Fruit fly (Drosophila melanogaster) whole organism, pupa: ENCODE measurements around the gene Ada1-2.

Experiments
- CG10348 ChIP-seq: fragments of 200-800 bp; sonication (Bioruptor generic); IDR thresholded peaks from 2 replicates; pipeline ENCODE4 v1.3.6; 2022; ENCODE audit warnings: missing biosample characterization, missing genetic modification characterization
- CG17806 ChIP-seq: fragments of 200-800 bp; sonication (Bioruptor generic); optimal IDR thresholded peaks from 2 replicates; lab custom pipeline; 2018; ENCODE audit warnings: missing biosample characterization, mild to moderate bottlenecking, missing genetic modification characterization, moderate library complexity
- CG8159 ChIP-seq: fragments of 200-800 bp; sonication (Bioruptor generic); optimal IDR thresholded peaks from 3 replicates; lab custom pipeline; 2018; ENCODE audit warnings: missing biosample characterization, mild to moderate bottlenecking, missing genetic modification characterization, moderate library complexity
- EcR ChIP-seq: fragments of 200-800 bp; sonication (Bioruptor generic); optimal IDR thresholded peaks from 3 replicates; lab custom pipeline; 2019; ENCODE audit warnings: missing biosample characterization, missing genetic modification characterization, mild to moderate bottlenecking, moderate library complexity, missing genetic modification reagents
- Pif1B ChIP-seq: fragments of 200-800 bp; sonication (Bioruptor generic); optimal IDR thresholded peaks from 3 replicates; lab custom pipeline; 2016; ENCODE audit warnings: missing biosample characterization, missing genetic modification characterization
- gl ChIP-seq: fragments of 200-800 bp; sonication (Bioruptor generic); optimal IDR thresholded peaks from 2 replicates; lab custom pipeline; 2018; ENCODE audit warnings: missing biosample characterization, mild to moderate bottlenecking, missing genetic modification characterization

dm6 chr2L:12002051-12002450 is 9.3 kb downstream of the Ada1-2 start, which contains the start of gene Hacd1:
- TF ChIP-seq Pif1B (GFP tag; lab: Kevin White, UChicago) = no peak
- TF ChIP-seq CG8159 (tag; lab: Kevin White, UChicago) = no peak
- TF ChIP-seq CG17806 = no peak
- TF ChIP-seq EcR (GFP tag; lab: Kevin White, UChicago) = no peak
- TF ChIP-seq CG10348 = no peak
- no peak for TF ChIP-seq gl (tag; lab: Kevin White, UChicago)
